Worm (Caenorhabditis elegans): ENCODE data around the gene D1086.17.

ce11 chrV:14103970-14104369, 36.3 kb downstream of the D1086.17 start, which contains the start of gene D1086.9:
- TF ChIP-seq tra-4 (tag; optimal IDR thresholded peaks at IDR 0.05): no peak
- no peak for TF ChIP-seq flt-1 (GFP tag; IDR thresholded peaks at IDR 0.05)
- TF ChIP-seq B0310.2 (tag; optimal IDR thresholded peaks at IDR 0.05): no peak
- no peak for TF ChIP-seq ceh-13 (GFP tag; optimal IDR thresholded peaks at IDR 0.05)
- no peak for TF ChIP-seq ama-1 (optimal IDR thresholded peaks at IDR 0.05)
- no peak for TF ChIP-seq F13C5.2 (tag; optimal IDR thresholded peaks at IDR 0.05)
- no peak for TF ChIP-seq tbx-11 (GFP tag; IDR thresholded peaks at IDR 0.05)
- TF ChIP-seq aly-1 (tag; optimal IDR thresholded peaks at IDR 0.05): no peak
- no peak for TF ChIP-seq hnd-1 (tag; optimal IDR thresholded peaks at IDR 0.05)
- TF ChIP-seq ets-7 (tag; optimal IDR thresholded peaks at IDR 0.05): no peak

Measured in whole organism, early embryonic.